ENCODE assay signal across 3 fruit fly cellular contexts in genomic region chr3R:5090286-5090685, dm6.
A peak's percentile ranks its signal among the peaks of the same experiment; 100 is the strongest.
TF ChIP-seq lines count a peak whose summit lies in the region.

No protein-coding gene starts in this region.

- no peak for TF ChIP-seq CTCF in whole organism, embryonic (GFP tag; optimal IDR thresholded peaks at IDR 0.05; lab: Kevin White, UChicago)

TF ChIP-seq in whole organism, embryonic, 481 proteins besides CTCF, POLR2A, EP300 and RAD21:
- no peak for TF ChIP-seq prd (optimal IDR thresholded peaks at IDR 0.05; lab: Kevin White, UChicago)
- TF ChIP-seq prd (GFP tag; IDR thresholded peaks at IDR 0.05; lab: Robert Waterston, UW): no peak
- no peak for TF ChIP-seq CG12236 (GFP tag; optimal IDR thresholded peaks at IDR 0.05; lab: Kevin White, UChicago)
- TF ChIP-seq CG17568 (GFP tag; optimal IDR thresholded peaks at IDR 0.05; lab: Kevin White, UChicago): no peak
- no peak for TF ChIP-seq dpn (GFP tag; optimal IDR thresholded peaks at IDR 0.05; lab: Kevin White, UChicago)
- peak; percentile 80 for TF ChIP-seq crol (GFP tag; IDR thresholded peaks at IDR 0.05; lab: Robert Waterston, UW)
- peak; percentile 47 for TF ChIP-seq CG15479 (GFP tag; optimal IDR thresholded peaks at IDR 0.05; lab: Kevin White, UChicago)
- TF ChIP-seq CG10654 (GFP tag; optimal IDR thresholded peaks at IDR 0.05; lab: Kevin White, UChicago): no peak
- TF ChIP-seq oc (tag; optimal IDR thresholded peaks at IDR 0.05; lab: Kevin White, UChicago): peak; percentile 24
- peak; percentile 58 for TF ChIP-seq Ets65A (GFP tag; lab: Kevin White, UChicago)
- no peak for TF ChIP-seq CG1647 (GFP tag; optimal IDR thresholded peaks at IDR 0.05; lab: Kevin White, UChicago)
- no peak for TF ChIP-seq CG9817 (tag; optimal IDR thresholded peaks at IDR 0.05; lab: Kevin White, UChicago)
- TF ChIP-seq zen (tag; optimal IDR thresholded peaks at IDR 0.05; lab: Kevin White, UChicago): peak; percentile 9
- no peak for TF ChIP-seq Deaf1 (tag; optimal IDR thresholded peaks at IDR 0.05; lab: Kevin White, UChicago)
- TF ChIP-seq sqz (GFP tag; optimal IDR thresholded peaks at IDR 0.05; lab: Kevin White, UChicago): no peak
- no peak for TF ChIP-seq CG1024 (GFP tag; IDR thresholded peaks at IDR 0.05; lab: Robert Waterston, UW)
- TF ChIP-seq gt (GFP tag; IDR thresholded peaks at IDR 0.05; lab: Robert Waterston, UW): no peak
- no peak for TF ChIP-seq ranshi (GFP tag; IDR thresholded peaks at IDR 0.05; lab: Robert Waterston, UW)
- TF ChIP-seq CG17328 (GFP tag; IDR thresholded peaks at IDR 0.05; lab: Robert Waterston, UW): no peak
- peak in 1 of 2 experiments; percentile 65 for TF ChIP-seq tll (GFP tag; optimal IDR thresholded peaks at IDR 0.05; lab: Kevin White, UChicago)
- TF ChIP-seq ara (GFP tag; IDR thresholded peaks at IDR 0.05; lab: Robert Waterston, UW): no peak
- no peak for TF ChIP-seq dmrt99B (tag; optimal IDR thresholded peaks at IDR 0.05; lab: Kevin White, UChicago)
- TF ChIP-seq nerfin-2 (GFP tag; IDR thresholded peaks at IDR 0.05; lab: Robert Waterston, UW; ENCODE audit: partially characterized antibody): no peak
- TF ChIP-seq CG18764 (GFP tag; optimal IDR thresholded peaks at IDR 0.05; lab: Kevin White, UChicago): no peak
- no peak for TF ChIP-seq ERR (GFP tag; optimal IDR thresholded peaks at IDR 0.05; lab: Kevin White, UChicago)
- TF ChIP-seq CG7745 (tag; optimal IDR thresholded peaks at IDR 0.05; lab: Kevin White, UChicago): peak; percentile 30
- TF ChIP-seq Dbx (GFP tag; IDR thresholded peaks at IDR 0.05; lab: Robert Waterston, UW): no peak
- no peak for TF ChIP-seq H15 (GFP tag; IDR thresholded peaks at IDR 0.05; lab: Robert Waterston, UW)
- no peak for TF ChIP-seq CG33213 (GFP tag; optimal IDR thresholded peaks at IDR 0.05; lab: Kevin White, UChicago)
- TF ChIP-seq Rfx (GFP tag; IDR thresholded peaks at IDR 0.05; lab: Robert Waterston, UW): no peak
- TF ChIP-seq Kr (GFP tag; optimal IDR thresholded peaks at IDR 0.05; lab: Kevin White, UChicago): peak; percentile 39

TF ChIP-seq in whole organism, prepupa, 60 proteins besides CTCF, POLR2A, EP300 and RAD21:
- TF ChIP-seq CG32006 (GFP tag; optimal IDR thresholded peaks at IDR 0.05; lab: Kevin White, UChicago) (no peak), fkh (GFP tag; optimal IDR thresholded peaks at IDR 0.05; lab: Kevin White, UChicago) (peak; percentile 1)

TF ChIP-seq in whole organism, pupa, 21 proteins besides CTCF, POLR2A, EP300 and RAD21:
- peak; percentile 25 for TF ChIP-seq EcR (GFP tag; optimal IDR thresholded peaks at IDR 0.05; lab: Kevin White, UChicago)
- TF ChIP-seq rn (GFP tag; IDR thresholded peaks at IDR 0.05; lab: Robert Waterston, UW): 0 out of 2 replicates have a peak, but pooled peaks have one; percentile 15
- TF ChIP-seq CG10348 (GFP tag; IDR thresholded peaks at IDR 0.05; lab: Robert Waterston, UW): no peak
- TF ChIP-seq CG13204 (GFP tag; optimal IDR thresholded peaks at IDR 0.05; lab: Kevin White, UChicago): peak; percentile 39
- TF ChIP-seq gl (tag; optimal IDR thresholded peaks at IDR 0.05; lab: Kevin White, UChicago): no peak
- TF ChIP-seq CG4496 (GFP tag; IDR thresholded peaks at IDR 0.05; lab: Robert Waterston, UW): peak; percentile 18; the same call in 1 of the 3 replicates
- no peak for TF ChIP-seq CG17806 (tag; optimal IDR thresholded peaks at IDR 0.05; lab: Kevin White, UChicago)
- TF ChIP-seq CG12605 (GFP tag; IDR thresholded peaks at IDR 0.05; lab: Robert Waterston, UW): no peak
